Worm (Caenorhabditis elegans): ENCODE data around the gene tag-307.

ce11 chrIII:7818965-7819364 lies 38.1 kb downstream of the tag-307 start:
- TF ChIP-seq lin-13 (GFP tag; optimal IDR thresholded peaks at IDR 0.05), result no peak
- TF ChIP-seq ztf-11 (tag; optimal IDR thresholded peaks at IDR 0.05), result no peak
- TF ChIP-seq unc-39 (tag; optimal IDR thresholded peaks at IDR 0.05), result no peak
- TF ChIP-seq snpc-4 (tag; optimal IDR thresholded peaks at IDR 0.05), result no peak
- no peak for TF ChIP-seq nhr-77 (tag; optimal IDR thresholded peaks at IDR 0.05)
- TF ChIP-seq lsy-2 (tag; optimal IDR thresholded peaks at IDR 0.05), result no peak
- no peak for TF ChIP-seq elt-1 (tag; optimal IDR thresholded peaks at IDR 0.05)
- no peak for TF ChIP-seq unc-62 (GFP tag; optimal IDR thresholded peaks at IDR 0.05)
